Worm (Caenorhabditis elegans) whole organism, L2 larva: ENCODE measurements around the gene pek-1.

Experiments
- F13H6.1 ChIP-seq: sonication (generic microtip); optimal IDR thresholded peaks from 2 replicates; lab custom pipeline; 2016; ENCODE audit warnings: missing genetic modification characterization, missing compliant biosample characterization
- ZK546.5 ChIP-seq: sonication (generic microtip); optimal IDR thresholded peaks from 2 replicates; lab custom pipeline; 2017; ENCODE audit warnings: missing biosample characterization, missing genetic modification characterization
- ceh-82 ChIP-seq: fragments of 150-350 bp; optimal IDR thresholded peaks from 2 replicates; lab custom pipeline; 2014; ENCODE audit warnings: missing biosample characterization, missing genetic modification characterization
- elt-1 ChIP-seq: fragments of 150-350 bp; optimal IDR thresholded peaks from 2 replicates; lab custom pipeline; 2014; ENCODE audit warnings: missing biosample characterization, missing genetic modification characterization
- nhr-25 ChIP-seq: fragments of 150-350 bp; sonication (generic microtip); optimal IDR thresholded peaks from 3 replicates; lab custom pipeline; 2014; ENCODE audit warnings: missing biosample characterization, missing genetic modification characterization
- unc-55 ChIP-seq: fragments of 150-350 bp; sonication (generic microtip); optimal IDR thresholded peaks from 3 replicates; lab custom pipeline; 2014; ENCODE audit warnings: missing biosample characterization, missing genetic modification reagents, missing genetic modification characterization
- unc-62 ChIP-seq: fragments of 150-350 bp; optimal IDR thresholded peaks from 2 replicates; lab custom pipeline; 2014; ENCODE audit warnings: missing biosample characterization, missing genetic modification reagents, missing genetic modification characterization

DNA sequence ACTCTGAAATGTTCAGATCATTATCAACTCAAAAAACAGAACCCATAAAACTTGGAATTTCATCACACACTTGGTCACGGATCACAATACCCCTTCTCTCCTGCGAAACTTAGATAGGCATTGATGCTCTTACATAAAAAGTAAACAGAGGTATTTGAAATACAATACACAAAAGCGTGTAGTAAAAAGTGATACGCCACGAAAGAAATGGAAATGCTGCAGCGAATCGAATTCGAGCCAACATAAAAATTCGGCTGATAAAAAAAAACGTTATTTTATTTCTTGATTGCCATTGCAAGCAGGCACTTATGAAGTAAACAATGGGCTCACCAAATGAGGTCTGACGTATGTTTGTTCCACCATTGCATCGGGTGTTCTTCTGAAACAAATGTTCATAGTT is 12.0 kb upstream of the pek-1 start:
- no peak for TF ChIP-seq F13H6.1 (tag; lab: Kevin White, UChicago)
- TF ChIP-seq unc-55 (GFP tag; lab: Kevin White, UChicago), result no peak
- TF ChIP-seq unc-62 (GFP tag; lab: Kevin White, UChicago), result no peak
- no peak for TF ChIP-seq nhr-25
- no peak for TF ChIP-seq ceh-82 (tag; lab: Kevin White, UChicago)
- no peak for TF ChIP-seq elt-1 (tag; lab: Kevin White, UChicago)
- TF ChIP-seq ZK546.5 (tag; lab: Kevin White, UChicago), result no peak
